Worm (Caenorhabditis elegans): ENCODE data around the gene pdf-2.

ce11 chrX:2136937-2137336, 26.2 kb upstream of the pdf-2 start:
- TF ChIP-seq nhr-10 (tag; optimal IDR thresholded peaks at IDR 0.05) (no peak), unc-62 (GFP tag; optimal IDR thresholded peaks at IDR 0.05) (no peak), F13H6.1 (tag; optimal IDR thresholded peaks at IDR 0.05) (no peak), aly-2 (tag; optimal IDR thresholded peaks at IDR 0.05) (no peak), blmp-1 (tag; optimal IDR thresholded peaks at IDR 0.05; ENCODE audit: insufficient read depth) (no peak), ama-1 (optimal IDR thresholded peaks at IDR 0.05) (no peak), fos-1 (tag; optimal IDR thresholded peaks at IDR 0.05) (no peak), nhr-11 (tag; optimal IDR thresholded peaks at IDR 0.05) (no peak), nhr-237 (tag; optimal IDR thresholded peaks at IDR 0.05) (no peak), nhr-6 (tag; optimal IDR thresholded peaks at IDR 0.05) (no peak), lin-13 (GFP tag; optimal IDR thresholded peaks at IDR 0.05) (no peak), egl-27 (tag; optimal IDR thresholded peaks at IDR 0.05) (no peak), nhr-25 (tag; optimal IDR thresholded peaks at IDR 0.05) (no peak)
